Worm (Caenorhabditis elegans) whole organism, mixed stage, embryonic: ENCODE results near the gene lgc-15.

Experiments
- M03D4.4 ChIP-seq: sonication (generic microtip); optimal IDR thresholded peaks from 2 replicates; lab custom pipeline; 2017; ENCODE audit warnings: mild to moderate bottlenecking, missing genetic modification characterization, missing compliant biosample characterization
- bed-3 ChIP-seq: fragments of 200-800 bp; sonication (Bioruptor generic); optimal IDR thresholded peaks from 3 replicates; lab custom pipeline; 2018; ENCODE audit warnings: mild to moderate bottlenecking, missing genetic modification characterization, moderate library complexity, missing compliant biosample characterization
- blmp-1 ChIP-seq: fragments of 150-350 bp; optimal IDR thresholded peaks from 2 replicates; lab custom pipeline; 2014; ENCODE audit warnings: missing biosample characterization, missing genetic modification characterization
- ceh-39 ChIP-seq: fragments of 150-350 bp; optimal IDR thresholded peaks from 2 replicates; lab custom pipeline; 2014; ENCODE audit warnings: missing biosample characterization, missing genetic modification characterization
- ceh-43 ChIP-seq: fragments of 200-800 bp; sonication (Bioruptor generic); optimal IDR thresholded peaks from 2 replicates; lab custom pipeline; 2018; ENCODE audit warnings: mild to moderate bottlenecking, missing genetic modification characterization, moderate library complexity, missing compliant biosample characterization
- ceh-83 ChIP-seq: fragments of 200-800 bp; sonication (Bioruptor generic); optimal IDR thresholded peaks from 2 replicates; lab custom pipeline; 2018; ENCODE audit warnings: mild to moderate bottlenecking, missing genetic modification characterization, missing compliant biosample characterization
- ces-1 ChIP-seq: fragments of 150-350 bp; optimal IDR thresholded peaks from 2 replicates; lab custom pipeline; 2014; ENCODE audit warnings: missing biosample characterization, missing genetic modification reagents, missing genetic modification characterization
- cnd-1 ChIP-seq: fragments of 200-800 bp; sonication (Bioruptor generic); optimal IDR thresholded peaks from 2 replicates; lab custom pipeline; 2018; ENCODE audit warnings: mild to moderate bottlenecking, missing genetic modification characterization, missing compliant biosample characterization
- drap-1 ChIP-seq: fragments of 200-800 bp; sonication (Bioruptor generic); optimal IDR thresholded peaks from 3 replicates; lab custom pipeline; 2018; ENCODE audit warnings: mild to moderate bottlenecking, missing genetic modification characterization, missing compliant biosample characterization
- elt-1 ChIP-seq: sonication (generic microtip); optimal IDR thresholded peaks from 2 replicates; lab custom pipeline; 2017; ENCODE audit warnings: missing genetic modification characterization, mild to moderate bottlenecking, missing compliant biosample characterization, antibody characterized with exemption, moderate library complexity, borderline replicate concordance; ENCODE audit not compliant: insufficient read depth
- elt-3 ChIP-seq: fragments of 150-350 bp; optimal IDR thresholded peaks from 2 replicates; lab custom pipeline; 2014; ENCODE audit warnings: missing biosample characterization, missing genetic modification characterization
- flh-1 ChIP-seq: fragments of 200-800 bp; sonication (Bioruptor generic); optimal IDR thresholded peaks from 2 replicates; lab custom pipeline; 2018; ENCODE audit warnings: mild to moderate bottlenecking, missing genetic modification characterization, moderate library complexity, missing compliant biosample characterization
- hlh-1 ChIP-seq: fragments of 150-350 bp; optimal IDR thresholded peaks from 2 replicates; lab custom pipeline; 2014; ENCODE audit warnings: missing biosample characterization, missing genetic modification reagents, missing genetic modification characterization
- lsy-2 ChIP-seq: fragments of 150-350 bp; optimal IDR thresholded peaks from 2 replicates; lab custom pipeline; 2014; ENCODE audit warnings: missing biosample characterization, missing genetic modification characterization
- mab-5 ChIP-seq: fragments of 150-350 bp; optimal IDR thresholded peaks from 2 replicates; lab custom pipeline; 2014; ENCODE audit warnings: missing biosample characterization, missing genetic modification characterization
- mep-1 ChIP-seq: fragments of 150-350 bp; optimal IDR thresholded peaks from 2 replicates; lab custom pipeline; 2017; ENCODE audit warnings: missing biosample characterization, missing genetic modification reagents, missing genetic modification characterization, inconsistent platforms
- mls-2 ChIP-seq: sonication (generic microtip); optimal IDR thresholded peaks from 2 replicates; lab custom pipeline; 2016; ENCODE audit warnings: mild to moderate bottlenecking, missing genetic modification characterization, moderate library complexity, missing compliant biosample characterization
- nhr-12 ChIP-seq: fragments of 150-350 bp; optimal IDR thresholded peaks from 2 replicates; lab custom pipeline; 2014; ENCODE audit warnings: missing biosample characterization, missing genetic modification characterization
- nhr-2 ChIP-seq: fragments of 150-350 bp; optimal IDR thresholded peaks from 2 replicates; lab custom pipeline; 2014; ENCODE audit warnings: missing biosample characterization, missing genetic modification characterization
- nhr-28 ChIP-seq: fragments of 150-350 bp; optimal IDR thresholded peaks from 2 replicates; lab custom pipeline; 2014; ENCODE audit warnings: missing biosample characterization, missing genetic modification characterization
- nhr-76 ChIP-seq: sonication (generic microtip); optimal IDR thresholded peaks from 2 replicates; lab custom pipeline; 2017; ENCODE audit warnings: missing biosample characterization, missing genetic modification characterization
- snpc-4 ChIP-seq: fragments of 150-350 bp; optimal IDR thresholded peaks from 2 replicates; lab custom pipeline; 2014; ENCODE audit warnings: missing biosample characterization, missing genetic modification characterization
- sptf-1 ChIP-seq: sonication (generic microtip); optimal IDR thresholded peaks from 2 replicates; lab custom pipeline; 2017; ENCODE audit warnings: mild to moderate bottlenecking, missing genetic modification characterization, moderate library complexity, missing compliant biosample characterization
- tbx-8 ChIP-seq: fragments of 200-800 bp; sonication (Bioruptor generic); optimal IDR thresholded peaks from 2 replicates; lab custom pipeline; 2018; ENCODE audit warnings: mild to moderate bottlenecking, missing genetic modification characterization, moderate library complexity, missing compliant biosample characterization
- unc-120 ChIP-seq: sonication (generic microtip); optimal IDR thresholded peaks from 2 replicates; lab custom pipeline; 2017; ENCODE audit warnings: missing genetic modification characterization, missing compliant biosample characterization; ENCODE audit not compliant: poor library complexity, severe bottlenecking
- unc-39 ChIP-seq: fragments of 150-350 bp; optimal IDR thresholded peaks from 2 replicates; lab custom pipeline; 2014; ENCODE audit warnings: missing biosample characterization, missing genetic modification characterization
- unc-62 ChIP-seq: fragments of 150-350 bp; optimal IDR thresholded peaks from 2 replicates; lab custom pipeline; 2014; ENCODE audit warnings: missing biosample characterization, missing genetic modification reagents, missing genetic modification characterization
- zip-8 ChIP-seq: fragments of 150-350 bp; optimal IDR thresholded peaks from 2 replicates; lab custom pipeline; 2014; ENCODE audit warnings: missing biosample characterization, missing genetic modification characterization
- ztf-11 ChIP-seq: fragments of 150-350 bp; optimal IDR thresholded peaks from 2 replicates; lab custom pipeline; 2014; ENCODE audit warnings: missing biosample characterization, missing genetic modification characterization

Gene lgc-15

DNA sequence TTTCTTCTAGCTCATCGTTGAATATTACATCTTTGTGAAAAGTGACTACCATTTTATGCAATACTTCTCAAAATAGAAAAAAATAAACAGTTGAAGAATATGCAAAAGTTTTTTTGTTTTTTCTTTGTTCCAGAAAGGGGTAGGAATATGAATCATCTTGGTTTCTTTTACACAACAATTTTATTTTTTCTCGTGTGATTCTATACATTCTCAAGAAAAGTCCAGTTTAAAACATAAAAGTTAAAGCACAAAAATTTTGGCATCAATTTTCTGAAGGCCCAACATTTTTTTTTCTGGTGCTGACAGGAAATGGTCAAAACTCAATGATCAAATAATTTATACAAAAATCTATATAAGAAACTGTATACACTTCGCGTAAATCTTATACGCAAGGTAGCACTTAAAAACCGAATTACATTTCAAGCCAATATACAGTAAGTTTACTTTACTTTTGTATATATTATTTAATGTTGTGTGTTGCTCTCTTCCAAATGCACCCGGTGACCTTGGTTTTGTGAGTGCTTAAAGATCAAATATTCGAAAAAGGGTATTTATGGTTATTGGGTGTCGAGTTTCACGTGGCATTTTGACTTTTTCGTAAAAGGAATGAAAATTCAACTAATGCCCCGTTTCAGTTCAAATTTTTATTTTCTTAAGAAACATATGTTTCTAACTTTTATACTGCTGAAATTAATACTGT is 5.5 kb upstream of the lgc-15 start, which contains the start of the genes W03G11.2 and lgc-13:
W03G11.2 (minus strand) TSS at position 101 of the 700 bp plus-strand sequence.
lgc-13 (plus strand) TSS at position 650 of the 700 bp plus-strand sequence.
- no peak for TF ChIP-seq M03D4.4
- no peak for TF ChIP-seq sptf-1 (tag; lab: Kevin White, UChicago)
- TF ChIP-seq nhr-2 (tag; lab: Kevin White, UChicago) = no peak
- TF ChIP-seq ceh-43 (GFP tag; lab: Kevin White, UChicago) = no peak
- TF ChIP-seq mab-5 (tag; lab: Kevin White, UChicago) = no peak
- TF ChIP-seq unc-62 (GFP tag; lab: Kevin White, UChicago) = no peak
- no peak for TF ChIP-seq lsy-2 (tag; lab: Kevin White, UChicago)
- no peak for TF ChIP-seq nhr-28 (tag; lab: Kevin White, UChicago)
- no peak for TF ChIP-seq bed-3 (GFP tag; lab: Kevin White, UChicago)
- TF ChIP-seq nhr-12 (tag; lab: Kevin White, UChicago) = no peak
- TF ChIP-seq ceh-39 (tag; lab: Kevin White, UChicago) = no peak
- no peak for TF ChIP-seq mep-1 (tag; lab: Kevin White, UChicago)
- TF ChIP-seq nhr-76 (tag; lab: Kevin White, UChicago) = no peak
- no peak for TF ChIP-seq zip-8 (tag; lab: Kevin White, UChicago)
- TF ChIP-seq hlh-1 (tag; lab: Kevin White, UChicago) = no peak

DNA sequence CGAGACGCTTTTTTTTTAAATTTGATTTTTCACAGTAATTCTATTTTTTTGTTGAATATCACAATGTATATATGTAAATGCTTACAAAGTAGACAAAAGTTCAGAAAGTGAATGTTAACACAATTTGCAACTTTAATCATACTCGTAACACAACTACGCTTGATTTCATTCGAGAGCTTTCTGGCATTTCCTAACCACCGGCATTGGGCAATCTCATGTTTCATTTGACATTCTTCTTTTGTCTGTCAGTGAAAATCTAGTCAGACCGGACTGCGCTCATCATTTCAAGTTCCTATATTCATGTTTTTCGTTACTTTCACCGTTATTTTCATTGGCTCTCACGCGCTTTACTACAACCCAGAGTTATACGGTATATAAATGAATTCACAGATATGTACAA is 2.9 kb upstream of the lgc-15 start, which contains the start of gene lgc-14:
lgc-14 (plus strand) TSS at position 301 of the 400 bp plus-strand sequence.
- no peak for TF ChIP-seq elt-1 (tag; lab: Kevin White, UChicago)
- TF ChIP-seq ces-1 = no peak
- TF ChIP-seq tbx-8 (GFP tag; lab: Kevin White, UChicago) = no peak
- TF ChIP-seq nhr-12 (tag; lab: Kevin White, UChicago) = no peak
- TF ChIP-seq cnd-1 (tag; lab: Kevin White, UChicago) = no peak
- TF ChIP-seq snpc-4 (tag; lab: Kevin White, UChicago) = no peak
- no peak for TF ChIP-seq unc-62 (GFP tag; lab: Kevin White, UChicago)
- TF ChIP-seq flh-1 (GFP tag; lab: Kevin White, UChicago) = no peak
- TF ChIP-seq ceh-83 (GFP tag; lab: Kevin White, UChicago) = no peak
- TF ChIP-seq ztf-11 (tag; lab: Kevin White, UChicago) = no peak

DNA sequence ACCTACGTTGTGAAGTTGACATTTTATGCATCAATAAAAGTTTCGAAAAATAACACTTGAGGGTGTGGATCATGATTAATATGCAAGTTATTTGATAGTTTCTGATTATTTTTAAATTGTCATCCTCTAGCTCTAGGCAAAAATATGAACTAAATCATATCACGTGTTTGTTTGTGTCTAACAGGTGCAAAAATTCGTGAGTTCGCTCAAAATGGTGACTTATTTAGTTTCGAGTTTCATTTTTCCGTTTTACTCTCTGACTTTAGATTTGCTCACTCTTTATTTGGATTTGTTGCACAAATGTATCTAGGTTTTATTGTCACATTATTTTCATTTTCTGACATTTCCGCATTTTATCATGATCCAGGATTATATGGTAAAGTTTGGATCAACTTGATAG is 4.2 kb downstream of the lgc-15 start, which contains the start of gene lgc-16:
lgc-16 (plus strand) TSS at position 301 of the 400 bp plus-strand sequence.
- TF ChIP-seq ceh-39 (tag; lab: Kevin White, UChicago) (no peak), sptf-1 (tag; lab: Kevin White, UChicago) (no peak), nhr-12 (tag; lab: Kevin White, UChicago) (no peak), snpc-4 (tag; lab: Kevin White, UChicago) (no peak), nhr-2 (tag; lab: Kevin White, UChicago) (no peak), mls-2 (tag; lab: Kevin White, UChicago) (no peak), ces-1 (no peak), unc-62 (GFP tag; lab: Kevin White, UChicago) (no peak), blmp-1 (tag; lab: Kevin White, UChicago) (no peak), lsy-2 (tag; lab: Kevin White, UChicago) (no peak), elt-1 (tag; lab: Kevin White, UChicago) (no peak), M03D4.4 (no peak), unc-120 (no peak), hlh-1 (tag; lab: Kevin White, UChicago) (no peak), mep-1 (tag; lab: Kevin White, UChicago) (no peak), nhr-76 (tag; lab: Kevin White, UChicago) (no peak), cnd-1 (tag; lab: Kevin White, UChicago) (no peak), unc-39 (tag; lab: Kevin White, UChicago) (no peak), elt-3 (tag; lab: Kevin White, UChicago) (no peak)

DNA sequence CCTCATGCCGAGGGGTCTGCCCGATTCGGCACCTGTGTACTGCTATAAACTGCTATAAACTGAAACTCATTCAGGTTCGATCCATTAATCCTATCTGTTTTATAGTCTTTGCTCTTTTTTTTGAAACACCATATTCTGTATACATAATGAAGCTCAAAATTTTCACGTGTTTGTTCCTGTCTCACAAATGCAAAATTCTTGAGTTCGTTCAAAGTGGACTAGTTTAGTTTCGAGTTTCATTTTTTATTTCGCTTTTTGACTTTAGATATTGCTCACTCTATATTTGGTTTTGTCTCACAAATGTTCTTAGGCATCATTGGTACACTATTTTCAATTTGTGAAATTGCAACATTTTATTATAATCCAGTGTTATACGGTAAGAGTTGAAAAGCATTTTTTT is 7.2 kb downstream of the lgc-15 start, which contains the start of gene lgc-17:
lgc-17 (plus strand) TSS at position 301 of the 400 bp plus-strand sequence.
- TF ChIP-seq unc-120 (no peak), blmp-1 (tag; lab: Kevin White, UChicago) (no peak), mls-2 (tag; lab: Kevin White, UChicago) (no peak), hlh-1 (tag; lab: Kevin White, UChicago) (no peak)
- TF ChIP-seq, all 35 proteins: peak for 0

DNA sequence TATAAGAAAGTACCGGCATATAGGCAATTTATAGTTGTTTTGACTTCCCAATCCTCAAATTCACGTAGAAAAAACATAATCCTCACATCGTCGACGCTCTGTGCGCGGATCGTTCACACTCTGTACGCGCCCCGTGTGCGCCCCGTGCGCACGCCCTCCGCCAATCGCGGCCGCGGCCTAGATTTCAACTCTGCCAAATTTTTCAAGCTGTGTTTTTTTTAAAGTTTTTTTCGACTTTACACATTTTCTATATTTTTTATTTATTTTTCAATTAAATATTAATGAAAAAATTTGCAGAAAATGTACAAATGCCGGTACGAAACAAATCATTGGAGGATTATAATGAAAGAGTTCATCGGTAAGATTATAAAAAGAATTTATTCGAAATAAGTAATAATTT is 9.0 kb downstream of the lgc-15 start, which contains the start of gene T01H10.11:
T01H10.11 (plus strand) TSS at position 301 of the 400 bp plus-strand sequence.
- TF ChIP-seq mls-2 (tag; lab: Kevin White, UChicago) = no peak
- TF ChIP-seq unc-39 (tag; lab: Kevin White, UChicago) = no peak
- TF ChIP-seq elt-1 (tag; lab: Kevin White, UChicago) = no peak
- TF ChIP-seq unc-62 (GFP tag; lab: Kevin White, UChicago) = no peak
- TF ChIP-seq elt-3 (tag; lab: Kevin White, UChicago) = no peak
- TF ChIP-seq ztf-11 (tag; lab: Kevin White, UChicago) = no peak
- no peak for TF ChIP-seq mab-5 (tag; lab: Kevin White, UChicago)
- TF ChIP-seq drap-1 (GFP tag; lab: Kevin White, UChicago) = no peak
- TF ChIP-seq mep-1 (tag; lab: Kevin White, UChicago) = no peak
- TF ChIP-seq tbx-8 (GFP tag; lab: Kevin White, UChicago) = no peak
- no peak for TF ChIP-seq ceh-39 (tag; lab: Kevin White, UChicago)
- TF ChIP-seq ces-1 = no peak
- TF ChIP-seq, all 35 proteins: peak for 0
